Fruit fly (Drosophila melanogaster) whole organism, wandering third instar larva: ENCODE measurements around the gene ash1.

ENCODE experiments used
- Abd-B ChIP-seq: fragments of >200 bp; optimal IDR thresholded peaks from 2 replicates; lab custom pipeline; 2017; ENCODE audit warnings: missing biosample characterization, missing genetic modification characterization
- CG9705 ChIP-seq: fragments of 200-800 bp; sonication (Bioruptor generic); optimal IDR thresholded peaks from 2 replicates; lab custom pipeline; 2018; ENCODE audit warnings: missing biosample characterization, mild to moderate bottlenecking, missing genetic modification characterization
- Dfd ChIP-seq: fragments of >200 bp; optimal IDR thresholded peaks from 2 replicates; lab custom pipeline; 2017; ENCODE audit warnings: missing biosample characterization, missing genetic modification characterization
- GATAd ChIP-seq: sonication (Bioruptor generic); optimal IDR thresholded peaks from 2 replicates; lab custom pipeline; 2016; ENCODE audit warnings: missing biosample characterization, missing genetic modification characterization
- Hr83 ChIP-seq: fragments of 200-300 bp; sonication (Bioruptor generic); optimal IDR thresholded peaks from 2 replicates; lab custom pipeline; 2016; ENCODE audit warnings: missing biosample characterization, mild to moderate bottlenecking, missing genetic modification characterization, moderate library complexity; ENCODE audit not compliant: poor library complexity, severe bottlenecking
- Jra ChIP-seq: sonication (Bioruptor generic); optimal IDR thresholded peaks from 2 replicates; lab custom pipeline; 2016; ENCODE audit warnings: missing biosample characterization, missing genetic modification characterization
- N ChIP-seq: fragments of >200 bp; optimal IDR thresholded peaks from 2 replicates; lab custom pipeline; 2018; ENCODE audit warnings: missing biosample characterization, missing external identifiers, missing genetic modification characterization
- OdsH ChIP-seq: fragments of 200-800 bp; sonication (Bioruptor generic); optimal IDR thresholded peaks from 2 replicates; lab custom pipeline; 2016; ENCODE audit warnings: missing biosample characterization, mild to moderate bottlenecking, missing genetic modification characterization
- Rel ChIP-seq, 2 experiments: fragments of 200-800 bp; sonication (Bioruptor generic) in 1 of 2; optimal IDR thresholded peaks; 2 replicates in 1 of 2; 3 replicates in 1 of 2; lab custom pipeline; 2016 to 2019; ENCODE audit warnings: mild to moderate bottlenecking in 2 of 2, missing biosample characterization in 2 of 2, missing genetic modification characterization in 2 of 2, moderate library complexity in 1 of 2
- dl ChIP-seq, 2 experiments: fragments of 175-275, 200-275 bp in 1 of 2; fragments of 200-275 bp in 1 of 2; sonication (Bioruptor generic); optimal IDR thresholded peaks; lab custom pipeline; 2018; ENCODE audit warnings: mild to moderate bottlenecking in 2 of 2, missing biosample characterization in 2 of 2, missing genetic modification characterization in 2 of 2, moderate library complexity in 2 of 2; ENCODE audit not compliant: partially characterized antibody in 2 of 2, insufficient read depth in 1 of 2
- fru ChIP-seq: fragments of 200-800 bp; sonication (Bioruptor generic); optimal IDR thresholded peaks from 3 replicates; lab custom pipeline; 2016; ENCODE audit warnings: missing biosample characterization, mild to moderate bottlenecking, missing genetic modification characterization
- h ChIP-seq: fragments of 200-800 bp; sonication (Bioruptor generic); optimal IDR thresholded peaks from 3 replicates; lab custom pipeline; 2016; ENCODE audit warnings: missing biosample characterization, mild to moderate bottlenecking, missing genetic modification characterization
- lola ChIP-seq: fragments of >200 bp; optimal IDR thresholded peaks from 2 replicates; lab custom pipeline; 2017; ENCODE audit warnings: missing biosample characterization, missing genetic modification characterization
- pan ChIP-seq: fragments of >200 bp; optimal IDR thresholded peaks from 2 replicates; lab custom pipeline; 2017

DNA sequence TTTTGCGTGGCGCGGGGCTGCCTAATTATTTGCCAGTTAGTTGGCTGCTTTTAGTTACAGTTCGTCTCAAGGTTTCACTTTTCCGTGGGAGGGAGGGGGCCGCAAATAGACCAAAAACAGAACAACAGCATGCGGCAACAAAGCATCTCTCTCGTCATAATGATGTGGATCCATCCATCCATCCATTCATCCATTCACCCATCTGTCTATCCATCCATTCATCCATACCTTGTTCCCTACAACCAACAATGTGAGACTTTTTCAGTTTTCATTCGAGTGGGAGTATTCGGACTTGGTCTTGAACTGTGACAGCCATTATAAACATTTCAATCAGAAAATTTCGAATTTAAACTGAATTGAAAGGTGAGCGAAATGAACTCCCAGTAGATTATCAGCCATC is 19.2 kb downstream of the ash1 start:
- TF ChIP-seq dl (GFP tag; optimal IDR thresholded peaks at IDR 0.05; lab: Kevin White, UChicago; ENCODE audit: insufficient read depth in 1 of 2, partially characterized antibody in 2 of 2) (no peak), Rel (GFP tag; optimal IDR thresholded peaks at IDR 0.05; lab: Kevin White, UChicago) (no peak), Rel (tag; optimal IDR thresholded peaks at IDR 0.05; lab: Kevin White, UChicago) (no peak), OdsH (GFP tag; lab: Kevin White, UChicago) (no peak), CG9705 (no peak), Jra (no peak), lola (GFP tag; lab: Kevin White, UChicago) (no peak), N (GFP tag; lab: Kevin White, UChicago) (no peak), Dfd (no peak), GATAd (GFP tag; lab: Kevin White, UChicago) (no peak), Abd-B (GFP tag; lab: Kevin White, UChicago) (no peak), pan (lab: Kevin White, UChicago) (no peak), fru (GFP tag; lab: Kevin White, UChicago) (no peak), h (GFP tag; lab: Kevin White, UChicago) (no peak), Hr83 (GFP tag; lab: Kevin White, UChicago) (no peak)
